Worm (Caenorhabditis elegans) whole organism, L4/young adult: ENCODE results near the gene kdin-1.

ENCODE experiments used
- W03F9.2 ChIP-seq: fragments of 150-350 bp; optimal IDR thresholded peaks from 2 replicates; lab custom pipeline; 2014; ENCODE audit warnings: missing biosample characterization, missing genetic modification characterization
- dao-5 ChIP-seq: sonication (generic microtip); optimal IDR thresholded peaks from 2 replicates; lab custom pipeline; 2016; ENCODE audit warnings: missing genotype, missing genetic modification characterization, moderate library complexity, missing compliant biosample characterization
- him-1 ChIP-seq: sonication (generic microtip); optimal IDR thresholded peaks from 2 replicates; lab custom pipeline; 2016; ENCODE audit warnings: missing genotype, missing genetic modification reagents, missing genetic modification characterization, missing compliant biosample characterization

DNA sequence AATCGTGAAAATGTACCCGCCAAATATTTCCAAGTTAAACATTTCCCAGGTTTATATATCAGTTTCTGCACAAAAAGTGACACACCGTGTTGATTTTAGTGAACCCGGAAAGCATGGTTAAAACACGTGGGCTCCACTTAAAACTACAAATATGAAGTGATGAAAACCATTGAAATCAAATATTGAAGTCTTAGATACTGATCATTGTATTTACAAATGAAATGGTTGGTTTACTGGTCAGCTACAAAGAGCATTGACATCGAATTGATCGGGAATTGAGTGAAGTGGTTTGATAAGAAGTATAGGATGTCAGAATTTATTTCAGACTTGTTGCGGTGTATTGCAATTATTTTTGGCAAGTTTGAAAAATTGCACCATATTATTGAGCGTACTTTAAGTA, 9.0 kb upstream of the kdin-1 start, which contains the start of gene hrg-5:
- TF ChIP-seq dao-5 (tag; lab: Kevin White, UChicago) (no peak), him-1 (tag; lab: Kevin White, UChicago) (no peak), W03F9.2 (tag; lab: Kevin White, UChicago) (no peak)
